Worm (Caenorhabditis elegans): ENCODE measurements around the gene pxn-1.

DNA sequence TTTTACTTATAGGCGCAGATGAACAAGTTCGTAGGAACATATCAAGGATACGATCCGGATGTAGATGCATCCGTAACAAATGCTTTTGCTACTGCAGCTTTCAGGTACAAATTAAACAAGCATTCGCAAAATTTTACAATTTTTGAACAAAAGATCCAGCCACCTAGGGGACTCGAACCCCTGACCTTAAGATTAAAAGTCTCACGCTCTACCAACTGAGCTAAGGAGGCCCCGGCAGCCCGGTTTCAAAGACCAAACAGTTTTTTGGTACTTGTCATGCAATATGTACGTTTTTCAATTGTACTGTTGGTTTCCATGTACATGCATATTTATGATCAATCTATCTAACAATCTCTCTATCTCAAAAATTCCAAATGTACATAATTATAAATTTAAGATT is 4.7 kb downstream of the pxn-1 start:
- no peak for TF ChIP-seq ref-1 (GFP tag; conservative IDR thresholded peaks at IDR 0.05)
- no peak for TF ChIP-seq flt-1 (GFP tag; IDR thresholded peaks at IDR 0.05)
- no peak for TF ChIP-seq klf-2 (GFP tag; conservative IDR thresholded peaks at IDR 0.05)
- no peak for TF ChIP-seq cog-1 (tag; optimal IDR thresholded peaks at IDR 0.05)
- no peak for TF ChIP-seq tab-1 (GFP tag; IDR thresholded peaks at IDR 0.05)
- no peak for TF ChIP-seq med-1 (GFP tag; optimal IDR thresholded peaks at IDR 0.05; ENCODE audit: insufficient read depth)
- TF ChIP-seq T22C8.4 (GFP tag; IDR thresholded peaks at IDR 0.05): no peak
